Fruit fly (Drosophila melanogaster) Kc167 (cell line): Measurements from ENCODE around the gene Hsp22.
A peak's percentile ranks its signal among the peaks of the same experiment; 100 is the strongest.

ENCODE experiments used
- Myc ChIP-seq: fragments of >200 bp; optimal IDR thresholded peaks from 2 replicates; lab custom pipeline; 2017; ENCODE audit warnings: missing external identifiers
- Sin3A ChIP-seq: fragments of >200 bp; optimal IDR thresholded peaks from 2 replicates; lab custom pipeline; 2018; ENCODE audit warnings: missing external identifiers
- h ChIP-seq: fragments of >200 bp; optimal IDR thresholded peaks from 3 replicates; lab custom pipeline; 2018; ENCODE audit warnings: missing external identifiers
- insv ChIP-seq: fragments of >200 bp; optimal IDR thresholded peaks from 3 replicates; lab custom pipeline; 2018; ENCODE audit warnings: missing external identifiers
- psq ChIP-seq: fragments of >200 bp; optimal IDR thresholded peaks from 2 replicates; lab custom pipeline; 2017; ENCODE audit warnings: missing external identifiers
- ttk ChIP-seq: sonication (Bioruptor generic); optimal IDR thresholded peaks from 2 replicates; lab custom pipeline; 2017; ENCODE audit warnings: missing external identifiers

The Hsp22 gene

DNA sequence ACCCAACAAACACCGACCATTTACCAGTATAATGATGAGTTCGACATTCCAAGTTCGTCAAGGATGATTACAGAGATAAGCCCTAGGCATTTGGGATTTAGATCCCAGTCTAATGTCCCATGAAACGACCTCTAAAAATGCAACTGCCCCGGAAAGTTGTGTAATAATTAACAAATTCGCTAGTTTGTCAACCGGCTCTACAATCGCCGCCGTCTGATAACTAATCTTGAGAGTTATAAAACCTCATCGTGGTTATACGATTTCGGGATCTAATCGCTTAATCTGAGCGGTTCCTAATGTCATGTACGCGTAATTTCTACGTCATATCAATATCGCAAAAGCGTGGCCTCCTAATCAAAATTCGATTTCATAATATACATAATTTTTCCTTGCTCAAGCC is 17.2 kb upstream of the Hsp22 start:
- TF ChIP-seq Myc (lab: Kevin White, UChicago) (no peak), insv (lab: Kevin White, UChicago) (no peak), Sin3A (lab: Kevin White, UChicago) (no peak), h (lab: Kevin White, UChicago) (no peak), psq (lab: Kevin White, UChicago) (no peak), ttk (lab: Kevin White, UChicago) (no peak)

DNA sequence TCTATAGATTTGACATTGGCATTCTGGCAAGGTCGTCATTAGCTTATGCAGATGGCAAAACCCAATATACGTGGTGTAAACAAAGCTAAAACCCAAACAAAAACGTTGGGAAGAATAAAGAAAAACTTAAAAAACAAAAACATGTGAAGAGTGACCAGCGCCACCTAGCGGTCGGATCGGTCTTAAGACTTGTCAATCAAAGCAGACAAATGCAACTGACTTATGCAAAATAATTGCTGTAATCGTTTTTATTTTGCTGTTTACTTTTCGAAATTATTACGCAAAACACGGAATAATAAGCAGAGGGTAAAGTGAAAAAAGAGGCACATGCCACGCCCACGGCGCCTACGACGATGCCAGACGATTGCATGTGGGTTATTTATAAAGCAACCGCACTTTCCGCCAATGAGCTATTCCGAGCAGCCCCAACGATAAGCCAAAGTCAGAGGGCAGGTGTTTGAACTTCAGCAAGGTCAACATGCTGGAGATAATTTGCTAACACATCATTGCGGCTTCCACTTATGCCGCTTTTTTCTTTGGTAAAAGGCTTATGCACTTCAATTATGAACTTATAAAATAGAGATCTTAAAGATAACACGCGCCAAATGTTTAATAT is 16.5 kb upstream of the Hsp22 start:
- TF ChIP-seq insv (lab: Kevin White, UChicago) (no peak), Myc (lab: Kevin White, UChicago) (no peak), ttk (lab: Kevin White, UChicago) (no peak), psq (lab: Kevin White, UChicago) (no peak), h (lab: Kevin White, UChicago) (no peak), Sin3A (lab: Kevin White, UChicago) (no peak)

DNA sequence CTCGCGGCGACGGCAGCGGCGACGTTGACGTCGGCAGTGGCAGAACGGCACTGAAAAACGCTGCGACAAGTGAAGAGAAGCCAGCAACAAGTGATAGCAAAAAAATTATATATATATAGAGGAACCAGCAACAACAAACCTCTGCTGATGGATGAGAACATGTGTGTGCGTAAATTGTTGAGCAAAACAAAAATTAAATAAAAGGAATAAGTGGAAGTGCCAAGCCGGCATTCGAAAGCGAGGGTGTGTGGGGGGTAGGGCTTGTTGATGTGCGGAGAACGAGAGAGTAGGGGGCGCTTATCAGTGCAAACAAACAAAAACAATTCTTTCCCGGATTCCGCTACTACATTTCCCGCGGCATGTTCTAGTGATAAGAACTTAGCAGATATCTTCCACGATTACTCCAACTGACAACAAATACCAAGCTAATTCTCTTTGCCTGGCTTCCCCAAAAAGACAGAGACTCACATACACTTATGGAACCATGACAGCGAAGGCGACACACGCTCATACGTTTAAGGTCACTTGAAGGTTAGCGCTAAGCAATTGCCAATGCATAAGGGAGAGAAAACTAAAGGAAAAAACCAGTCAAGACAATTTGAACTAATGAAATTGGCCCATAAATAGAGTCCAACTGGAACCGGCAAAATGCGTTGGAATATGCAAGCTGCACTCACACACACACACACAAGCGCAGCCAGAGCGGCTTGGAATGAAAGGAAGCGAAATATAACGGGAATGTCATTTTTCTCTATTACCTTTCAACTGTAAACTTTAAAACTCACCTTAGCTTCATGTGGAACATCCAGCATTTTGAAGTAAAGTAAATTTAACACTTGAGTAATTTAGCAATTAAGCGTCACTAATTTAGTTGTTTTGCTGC is 14.7 kb upstream of the Hsp22 start:
- no peak for TF ChIP-seq Myc (lab: Kevin White, UChicago)

DNA sequence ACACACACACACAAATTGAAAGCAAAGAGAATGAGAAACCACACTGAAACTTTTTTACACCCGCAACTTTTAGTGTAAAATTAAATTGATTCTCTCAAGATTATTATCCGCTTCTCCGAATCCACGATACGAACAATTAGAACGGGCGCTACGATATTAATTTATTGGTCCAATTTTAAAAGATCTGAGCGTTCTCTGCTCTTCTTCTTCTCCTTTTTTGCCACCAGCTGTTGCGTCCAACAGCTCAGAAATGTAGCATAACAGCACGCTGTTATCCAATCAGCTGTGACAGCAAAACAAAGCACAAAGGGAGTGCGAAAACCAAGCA is 14.1 kb upstream of the Hsp22 start, which contains the start of the genes UGP and Svip:
Gene UGP, minus strand, starts transcription at position 223 of the 328 bp plus-strand sequence.
Gene Svip, plus strand, starts transcription at position 287 of the 328 bp plus-strand sequence.
- no peak for TF ChIP-seq Sin3A (lab: Kevin White, UChicago)
- no peak for TF ChIP-seq insv (lab: Kevin White, UChicago)
- no peak for TF ChIP-seq h (lab: Kevin White, UChicago)
- no peak for TF ChIP-seq psq (lab: Kevin White, UChicago)
- no peak for TF ChIP-seq ttk (lab: Kevin White, UChicago)
- no peak for TF ChIP-seq Myc (lab: Kevin White, UChicago)

DNA sequence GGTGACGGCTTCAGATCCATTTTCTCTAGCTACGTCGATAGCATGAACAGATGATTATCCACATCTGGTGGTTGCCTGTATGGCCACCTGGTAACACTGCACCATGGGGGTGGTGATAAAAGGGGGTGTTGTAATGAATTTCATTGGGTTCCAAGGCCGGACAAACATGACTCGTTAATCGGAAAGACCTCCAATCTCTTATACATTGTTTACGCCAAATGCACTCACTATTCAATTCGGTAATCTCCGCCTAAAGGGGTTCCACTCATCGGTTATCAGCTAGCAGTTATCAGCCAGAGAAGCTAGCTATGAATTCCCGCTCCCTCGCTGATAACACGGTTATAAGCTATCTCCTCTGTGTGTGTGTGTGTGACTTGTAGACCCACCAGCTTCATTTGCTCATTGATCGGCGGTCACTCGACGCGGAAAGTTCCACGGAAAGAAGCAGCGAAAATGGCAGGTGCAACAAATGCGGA is 12.5 kb upstream of the Hsp22 start, which contains the start of gene Pdxk:
Gene Pdxk, plus strand, starts transcription at position 100 of the 476 bp plus-strand sequence.
- TF ChIP-seq Sin3A (lab: Kevin White, UChicago), result no peak
- TF ChIP-seq ttk (lab: Kevin White, UChicago), result no peak
- TF ChIP-seq Myc (lab: Kevin White, UChicago), result no peak
- no peak for TF ChIP-seq h (lab: Kevin White, UChicago)
- no peak for TF ChIP-seq insv (lab: Kevin White, UChicago)
- no peak for TF ChIP-seq psq (lab: Kevin White, UChicago)

DNA sequence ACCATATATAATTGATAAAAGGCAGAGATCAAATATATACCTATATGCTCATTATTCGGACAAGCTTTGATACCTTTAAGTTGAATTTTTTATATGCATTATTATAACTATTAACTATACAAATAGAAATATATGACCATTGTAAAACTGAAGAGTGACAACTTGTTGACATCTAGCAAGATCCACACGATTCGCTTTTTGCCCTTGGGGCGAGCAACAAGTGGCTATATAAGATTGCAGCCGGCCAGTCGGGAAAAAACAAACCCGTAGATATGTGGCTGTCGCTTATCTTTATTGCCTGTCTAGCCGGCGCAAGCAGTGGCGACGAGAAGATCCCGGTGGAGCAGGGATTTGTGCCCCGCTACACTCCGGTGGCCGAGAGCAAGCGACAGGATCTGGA is 10.8 kb upstream of the Hsp22 start, which contains the start of gene CG34456:
Gene CG34456, plus strand, starts transcription at position 215 of the 400 bp plus-strand sequence.
- TF ChIP-seq insv (lab: Kevin White, UChicago) (no peak), Myc (lab: Kevin White, UChicago) (no peak), psq (lab: Kevin White, UChicago) (no peak), Sin3A (lab: Kevin White, UChicago) (no peak), h (lab: Kevin White, UChicago) (no peak), ttk (lab: Kevin White, UChicago) (no peak)

DNA sequence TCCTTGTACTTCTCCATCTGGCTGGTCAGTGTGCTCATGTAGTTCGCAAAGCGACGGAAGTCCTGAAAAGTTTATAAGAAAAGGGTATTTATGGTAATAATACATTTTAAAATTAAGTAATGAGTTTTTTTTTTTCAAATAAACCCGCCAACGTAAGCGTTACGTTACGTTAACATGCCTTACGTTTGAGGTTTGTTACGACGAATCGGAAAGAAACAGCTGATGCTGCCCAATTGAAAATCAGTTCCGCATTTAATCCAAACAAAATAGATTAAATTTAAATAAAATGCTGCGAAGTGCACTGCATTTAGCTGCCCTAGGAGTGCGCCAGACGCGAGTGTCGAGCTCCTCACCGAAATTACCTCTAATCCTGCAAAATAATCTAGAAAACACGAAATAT is 8.6 kb upstream of the Hsp22 start, which contains the start of gene mRRF1:
Gene mRRF1, plus strand, starts transcription at position 220 of the 400 bp plus-strand sequence.
- no peak for TF ChIP-seq ttk (lab: Kevin White, UChicago)

DNA sequence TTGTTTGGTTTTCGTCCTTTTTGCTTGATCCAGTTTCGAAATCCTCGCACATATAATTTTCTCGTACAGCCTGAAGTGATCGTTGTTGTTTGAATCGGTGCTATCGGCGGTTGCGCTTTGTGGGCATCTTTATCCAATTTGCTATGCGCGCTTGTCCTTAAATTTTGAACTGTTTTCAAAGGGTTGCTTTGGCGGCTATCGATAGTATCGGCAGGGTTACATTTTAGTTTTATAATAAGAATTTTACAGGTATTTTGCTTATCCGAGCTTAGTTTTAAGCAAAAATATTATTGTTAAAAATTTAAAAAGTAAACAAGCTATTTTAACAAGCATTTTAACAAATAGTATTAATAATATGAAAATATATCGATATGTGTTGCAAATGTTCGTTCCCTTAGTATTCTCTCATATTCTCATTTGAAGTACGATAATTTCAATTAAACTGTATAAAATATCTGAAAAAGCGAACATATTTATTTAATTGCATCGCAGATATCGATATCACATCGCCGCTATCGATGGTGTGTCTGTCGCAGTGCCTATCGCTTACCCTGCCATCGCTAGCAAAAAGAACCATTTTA is 5.8 kb upstream of the Hsp22 start, which contains the start of the genes Klp67A and CG4452:
Gene Klp67A, minus strand, starts transcription at position 197 of the 581 bp plus-strand sequence.
Gene CG4452, plus strand, starts transcription at position 528 of the 581 bp plus-strand sequence.
- no peak for TF ChIP-seq Myc (lab: Kevin White, UChicago)
- TF ChIP-seq psq (lab: Kevin White, UChicago), result peak; percentile 70
- TF ChIP-seq h (lab: Kevin White, UChicago), result no peak
- no peak for TF ChIP-seq insv (lab: Kevin White, UChicago)

DNA sequence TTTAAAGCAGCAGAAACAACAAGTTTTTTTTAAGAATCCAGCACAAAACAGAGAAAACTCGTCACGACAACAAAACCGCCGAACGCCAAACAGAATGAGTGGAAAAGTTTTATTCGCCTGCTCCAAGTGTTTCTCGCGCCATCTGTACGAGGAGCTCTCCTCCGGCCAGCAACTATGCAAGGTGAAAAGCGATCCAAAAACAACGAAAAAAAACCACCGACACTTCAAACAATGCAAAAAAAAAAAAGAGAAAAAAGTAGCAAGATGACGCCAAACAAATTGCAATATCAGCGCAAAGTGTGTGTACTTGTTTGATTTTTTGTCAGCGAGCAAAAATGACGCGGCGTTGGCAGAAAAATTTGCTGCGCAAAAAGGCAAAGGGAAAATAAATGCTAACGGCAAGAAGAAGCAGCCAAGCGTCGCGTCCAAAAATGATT is 5.3 kb upstream of the Hsp22 start:
- TF ChIP-seq h (lab: Kevin White, UChicago) (no peak), ttk (lab: Kevin White, UChicago) (no peak), Sin3A (lab: Kevin White, UChicago) (no peak), insv (lab: Kevin White, UChicago) (no peak)

DNA sequence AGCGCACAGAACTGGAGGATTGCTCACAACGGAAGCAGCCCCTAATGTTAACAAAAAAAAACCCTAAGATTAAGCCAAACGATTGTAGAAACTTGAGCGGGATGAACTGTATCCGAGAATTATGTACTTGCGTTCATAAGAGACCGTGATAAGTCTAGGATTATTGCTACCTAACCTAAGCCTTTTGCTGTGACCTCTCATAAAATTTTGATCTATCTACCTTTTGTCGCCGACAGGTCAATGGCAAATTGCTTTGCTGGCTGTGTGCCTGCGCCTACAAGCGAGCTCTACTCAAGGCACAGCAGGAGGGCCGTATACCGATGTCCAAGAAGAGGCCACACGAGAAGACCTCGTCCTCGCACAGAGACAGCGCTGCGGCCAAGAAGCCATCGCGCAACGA is 4.1 kb upstream of the Hsp22 start:
- TF ChIP-seq Sin3A (lab: Kevin White, UChicago) (no peak), h (lab: Kevin White, UChicago) (no peak), ttk (lab: Kevin White, UChicago) (no peak), psq (lab: Kevin White, UChicago) (no peak), insv (lab: Kevin White, UChicago) (no peak), Myc (lab: Kevin White, UChicago) (no peak)

DNA sequence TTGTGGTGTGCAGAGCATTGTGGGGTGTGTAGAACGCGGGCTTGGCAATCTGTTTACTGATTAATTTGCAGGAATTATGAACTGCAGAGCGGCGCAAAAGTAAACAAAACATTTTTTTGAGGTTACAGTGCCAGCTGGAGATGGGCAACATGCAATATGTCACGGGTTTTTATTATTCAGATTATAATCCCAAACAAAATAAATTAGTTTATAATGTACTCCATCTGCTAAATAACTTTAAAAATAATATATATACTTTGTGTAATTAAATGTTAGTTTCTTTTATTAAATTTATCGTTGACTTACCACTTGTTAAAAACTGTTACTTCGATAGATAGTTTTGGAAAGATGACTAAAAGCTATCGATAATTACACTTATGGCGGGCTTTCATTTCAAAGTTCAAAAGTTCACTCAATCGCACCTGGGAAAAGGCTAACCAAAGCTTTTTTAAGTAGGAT is 1.8 kb upstream of the Hsp22 start, which contains the start of gene Fdx1:
Gene Fdx1, minus strand, starts transcription at position 332 of the 459 bp plus-strand sequence.
- TF ChIP-seq h (lab: Kevin White, UChicago) (no peak), Myc (lab: Kevin White, UChicago) (no peak), Sin3A (lab: Kevin White, UChicago) (no peak), psq (lab: Kevin White, UChicago) (no peak), ttk (lab: Kevin White, UChicago) (no peak), insv (lab: Kevin White, UChicago) (no peak)
